Worm (Caenorhabditis elegans) whole organism, L2 larva: ENCODE results near the gene Y42A5A.5.

Experiments used
- ama-1 ChIP-seq: fragments of 150-350 bp; optimal IDR thresholded peaks from 2 replicates; lab custom pipeline; 2018; ENCODE audit warnings: inconsistent platforms
- egl-27 ChIP-seq: sonication (generic microtip); optimal IDR thresholded peaks from 3 replicates; lab custom pipeline; 2017; ENCODE audit warnings: missing biosample characterization, missing genetic modification reagents, missing genetic modification characterization
- fos-1 ChIP-seq: fragments of 150-350 bp; optimal IDR thresholded peaks from 2 replicates; lab custom pipeline; 2014; ENCODE audit warnings: missing biosample characterization, missing genetic modification characterization
- lin-39 ChIP-seq: fragments of 150-350 bp; optimal IDR thresholded peaks from 2 replicates; lab custom pipeline; 2014; ENCODE audit warnings: missing biosample characterization, missing genetic modification reagents, missing genetic modification characterization
- mab-5 ChIP-seq: fragments of 150-350 bp; optimal IDR thresholded peaks from 2 replicates; lab custom pipeline; 2014; ENCODE audit warnings: missing biosample characterization, missing genetic modification characterization
- nhr-23 ChIP-seq: fragments of 150-350 bp; optimal IDR thresholded peaks from 2 replicates; lab custom pipeline; 2014; ENCODE audit warnings: missing biosample characterization, missing genetic modification reagents, missing genetic modification characterization
- nhr-237 ChIP-seq: fragments of 150-350 bp; optimal IDR thresholded peaks from 2 replicates; lab custom pipeline; 2014; ENCODE audit warnings: missing biosample characterization, missing genetic modification characterization
- peb-1 ChIP-seq: fragments of 150-350 bp; optimal IDR thresholded peaks from 2 replicates; lab custom pipeline; 2014; ENCODE audit warnings: missing biosample characterization, missing genetic modification characterization
- sma-9 ChIP-seq, 2 experiments: fragments of 150-350 bp in 1 of 2; sonication (generic microtip) in 1 of 2; optimal IDR thresholded peaks; 2 replicates each; lab custom pipeline; 2014 to 2016; ENCODE audit warnings: missing genetic modification characterization in 2 of 2, mild to moderate bottlenecking in 1 of 2, missing biosample characterization in 1 of 2, missing compliant biosample characterization in 1 of 2, missing genetic modification reagents in 1 of 2, moderate library complexity in 1 of 2
- unc-55 ChIP-seq: fragments of 150-350 bp; sonication (generic microtip); optimal IDR thresholded peaks from 3 replicates; lab custom pipeline; 2014; ENCODE audit warnings: missing biosample characterization, missing genetic modification reagents, missing genetic modification characterization

DNA sequence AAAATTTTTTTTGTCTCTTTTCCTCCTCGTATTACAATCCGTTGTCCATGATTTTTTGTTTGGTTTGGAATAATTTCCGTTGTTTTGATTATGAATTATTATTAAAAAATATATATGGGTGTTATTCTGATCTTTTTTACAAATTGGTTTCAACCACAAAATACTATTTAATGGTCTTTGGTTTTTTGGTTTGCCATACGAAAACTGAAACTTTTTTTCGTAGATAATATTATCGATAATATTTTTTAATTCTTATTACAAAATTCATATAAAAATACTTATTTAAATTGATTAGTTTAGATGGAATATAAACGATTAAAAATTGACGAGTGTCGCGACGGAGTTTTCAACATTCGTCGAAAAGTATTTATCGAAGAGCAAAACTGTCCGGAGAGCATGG, 17.6 kb upstream of the Y42A5A.5 start, which contains the start of gene jmjd-5:
- TF ChIP-seq mab-5 (no peak), ama-1 (no peak), fos-1 (no peak), sma-9 (GFP tag; optimal IDR thresholded peaks at IDR 0.05; lab: Kevin White, UChicago) (no peak), sma-9 (tag; optimal IDR thresholded peaks at IDR 0.05; lab: Kevin White, UChicago) (no peak), nhr-237 (tag; lab: Kevin White, UChicago) (no peak), nhr-23 (no peak), peb-1 (tag; lab: Kevin White, UChicago) (no peak), egl-27 (tag; lab: Kevin White, UChicago) (no peak), lin-39 (tag; lab: Kevin White, UChicago) (no peak), unc-55 (GFP tag; lab: Kevin White, UChicago) (no peak)
